Worm (Caenorhabditis elegans): Measurements from ENCODE around the gene fipr-11.
A peak's percentile ranks its signal among the peaks of the same experiment; 100 is the strongest.

Gene fipr-11

ce11 chrV:9879867-9880266 lies 26.1 kb downstream of the fipr-11 start, which contains the start of gene sdz-31:
sdz-31 (plus strand) TSS chrV:9880167.
- TF ChIP-seq nhr-237 (tag; optimal IDR thresholded peaks at IDR 0.05) (no peak), elt-1 (tag; optimal IDR thresholded peaks at IDR 0.05) (no peak), pha-4 (tag; optimal IDR thresholded peaks at IDR 0.05) (no peak), aly-2 (tag; optimal IDR thresholded peaks at IDR 0.05) (no peak), nhr-43 (tag; optimal IDR thresholded peaks at IDR 0.05; ENCODE audit: poor library complexity, severe bottlenecking) (no peak), daf-12 (tag; optimal IDR thresholded peaks at IDR 0.05) (no peak), nhr-11 (tag; optimal IDR thresholded peaks at IDR 0.05) (no peak)

- TF ChIP-seq mdl-1 (tag; optimal IDR thresholded peaks at IDR 0.05) (no peak), nhr-23 (tag; optimal IDR thresholded peaks at IDR 0.05) (no peak), nfya-1 (tag; optimal IDR thresholded peaks at IDR 0.05; ENCODE audit: insufficient read depth) (no peak)
These were observed 26.6 kb downstream of the fipr-11 start, which contains the start of gene srab-26 for ce11 chrV:9879404-9879803. srab-26 (minus strand) TSS chrV:9879504.

- TF ChIP-seq eor-1 (tag; optimal IDR thresholded peaks at IDR 0.05) (no peak), nhr-12 (tag; optimal IDR thresholded peaks at IDR 0.05) (no peak), skn-1 (tag; optimal IDR thresholded peaks at IDR 0.05) (no peak), nhr-43 (tag; optimal IDR thresholded peaks at IDR 0.05; ENCODE audit: poor library complexity, severe bottlenecking) (no peak)
These were observed 34.7 kb downstream of the fipr-11 start, which contains the start of gene srab-18 for ce11 chrV:9871339-9871738. srab-18 (minus strand) TSS chrV:9871439.

ce11 chrV:9868311-9868710 lies 37.7 kb downstream of the fipr-11 start, which contains the start of gene srab-17:
srab-17 (minus strand) TSS chrV:9868411.
- no peak for TF ChIP-seq skn-1 (tag; optimal IDR thresholded peaks at IDR 0.05)

- TF ChIP-seq ZK546.5 (tag; optimal IDR thresholded peaks at IDR 0.05) (no peak), ceh-9 (tag; optimal IDR thresholded peaks at IDR 0.05) (no peak), ceh-82 (tag; optimal IDR thresholded peaks at IDR 0.05) (no peak), pqm-1 (tag; optimal IDR thresholded peaks at IDR 0.05) (no peak), nfya-1 (tag; optimal IDR thresholded peaks at IDR 0.05; ENCODE audit: insufficient read depth) (peak; percentile 99), lsy-12 (tag; optimal IDR thresholded peaks at IDR 0.05) (peak; percentile 80), nhr-12 (tag; optimal IDR thresholded peaks at IDR 0.05) (no peak), elt-3 (tag; optimal IDR thresholded peaks at IDR 0.05) (no peak)
These were observed 45.7 kb downstream of the fipr-11 start for ce11 chrV:9860337-9860736.

ce11 chrV:9859863-9860262 lies 46.2 kb downstream of the fipr-11 start, which contains the start of gene lsy-12:
lsy-12 (minus strand) TSS chrV:9859963.
- TF ChIP-seq sea-2 (GFP tag; optimal IDR thresholded peaks at IDR 0.05) = no peak
- TF ChIP-seq zag-1 (tag; optimal IDR thresholded peaks at IDR 0.05) = no peak
- no peak for TF ChIP-seq elt-3 (tag; optimal IDR thresholded peaks at IDR 0.05)
- no peak for TF ChIP-seq lin-15B (tag; optimal IDR thresholded peaks at IDR 0.05)
- TF ChIP-seq ztf-4 (tag; optimal IDR thresholded peaks at IDR 0.05) = no peak
- no peak for TF ChIP-seq fkh-10 (GFP tag; optimal IDR thresholded peaks at IDR 0.05)
- no peak for TF ChIP-seq hmg-11 (tag; optimal IDR thresholded peaks at IDR 0.05)
- TF ChIP-seq tbx-2 (tag; optimal IDR thresholded peaks at IDR 0.05) = no peak
- TF ChIP-seq ceh-16 (tag; optimal IDR thresholded peaks at IDR 0.05) = no peak
- TF ChIP-seq ceh-28 (tag; optimal IDR thresholded peaks at IDR 0.05) = no peak
- no peak for TF ChIP-seq aly-2 (tag; optimal IDR thresholded peaks at IDR 0.05)
- no peak for TF ChIP-seq jun-1 (tag; optimal IDR thresholded peaks at IDR 0.05)
- no peak for TF ChIP-seq unc-39 (tag; optimal IDR thresholded peaks at IDR 0.05)
- no peak for TF ChIP-seq egl-5 (tag; optimal IDR thresholded peaks at IDR 0.05)
- TF ChIP-seq skn-1 (tag; optimal IDR thresholded peaks at IDR 0.05) = no peak
- TF ChIP-seq ztf-11 (tag; optimal IDR thresholded peaks at IDR 0.05) = no peak
- TF ChIP-seq fos-1 (tag; optimal IDR thresholded peaks at IDR 0.05) = no peak
- TF ChIP-seq R02D3.7 (tag; optimal IDR thresholded peaks at IDR 0.05) = no peak
- TF ChIP-seq lsy-12 (tag; optimal IDR thresholded peaks at IDR 0.05) = no peak

Measured in whole organism, L3 larva.